Worm (Caenorhabditis elegans) whole organism, mixed stage, embryonic: ENCODE results near the gene sptl-1.

Experiments
- nhr-12 ChIP-seq: fragments of 150-350 bp; optimal IDR thresholded peaks from 2 replicates; lab custom pipeline; 2014; ENCODE audit warnings: missing biosample characterization, missing genetic modification characterization
- unc-39 ChIP-seq: fragments of 150-350 bp; optimal IDR thresholded peaks from 2 replicates; lab custom pipeline; 2014; ENCODE audit warnings: missing biosample characterization, missing genetic modification characterization

ce11 chrII:87937-88336, 36.5 kb downstream of the sptl-1 start:
- TF ChIP-seq unc-39 = no peak
- TF ChIP-seq nhr-12 = no peak
